Fruit fly (Drosophila melanogaster): ENCODE measurements around the gene GstD3.

The GstD3 gene

DNA sequence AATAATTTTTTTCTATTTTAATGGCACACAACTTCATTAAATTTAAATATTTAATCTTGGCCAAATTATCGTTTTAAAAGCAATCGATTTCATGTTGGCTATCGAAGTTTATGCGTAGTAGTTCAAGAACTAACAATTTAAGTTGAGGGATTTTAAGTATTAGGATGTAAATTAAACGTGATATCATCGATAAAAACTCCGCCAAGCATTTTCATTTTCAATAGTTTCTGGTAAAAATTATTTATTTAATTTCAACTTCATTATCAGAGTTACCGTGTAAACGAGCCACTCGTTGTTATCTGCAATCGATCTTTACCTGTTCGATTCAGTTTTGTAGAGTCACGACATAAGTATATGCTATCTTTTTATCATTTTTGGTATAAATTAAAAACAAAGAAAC lies 30.1 kb downstream of the GstD3 start (continued):
- TF ChIP-seq Ptx1 (GFP tag; IDR thresholded peaks at IDR 0.05) (peak; percentile 94), Abd-B (GFP tag; optimal IDR thresholded peaks at IDR 0.05) (peak; percentile 94), ham (GFP tag; IDR thresholded peaks at IDR 0.05) (peak; percentile 57; the same call in 1 of the 2 replicates), HLH4C (GFP tag; IDR thresholded peaks at IDR 0.05; ENCODE audit: partially characterized antibody) (0 out of 3 replicates have a peak, but pooled peaks have one; percentile 40), schlank (tag; optimal IDR thresholded peaks at IDR 0.05) (peak; percentile 94), CG31388 (GFP tag; optimal IDR thresholded peaks at IDR 0.05) (peak; percentile 97), CG32767 (GFP tag; IDR thresholded peaks at IDR 0.05) (peak; percentile 93), bsh (GFP tag; optimal IDR thresholded peaks at IDR 0.05) (peak; percentile 79 to 99), E2f2 (GFP tag; IDR thresholded peaks at IDR 0.05) (peak; percentile 85), CG10543 (GFP tag; optimal IDR thresholded peaks at IDR 0.05) (peak; percentile 100), CG11093 (GFP tag; IDR thresholded peaks at IDR 0.05) (peak; percentile 84), CG10654 (GFP tag; optimal IDR thresholded peaks at IDR 0.05) (peak; percentile 97), tll (GFP tag; optimal IDR thresholded peaks at IDR 0.05) (peak in 1 of 2 experiments; percentile 76), D19A (tag; optimal IDR thresholded peaks at IDR 0.05) (peak; percentile 99), CG5245 (GFP tag; optimal IDR thresholded peaks at IDR 0.05) (peak; percentile 94), Hr39 (optimal IDR thresholded peaks at IDR 0.05) (no peak), Deaf1 (tag; optimal IDR thresholded peaks at IDR 0.05) (peak; percentile 91), lilli (GFP tag; optimal IDR thresholded peaks at IDR 0.05) (peak; percentile 96), Dad (GFP tag; optimal IDR thresholded peaks at IDR 0.05) (peak; percentile 94), Atf3 (GFP tag; optimal IDR thresholded peaks at IDR 0.05) (peak; percentile 92), bigmax (GFP tag; optimal IDR thresholded peaks at IDR 0.05) (peak; percentile 74), ken (GFP tag; IDR thresholded peaks at IDR 0.05) (peak; percentile 96), Jarid2 (GFP tag; optimal IDR thresholded peaks at IDR 0.05) (peak; percentile 79), onecut (GFP tag; IDR thresholded peaks at IDR 0.05) (peak; percentile 97), Hr3 (GFP tag; optimal IDR thresholded peaks at IDR 0.05) (peak; percentile 91), slp2 (GFP tag; optimal IDR thresholded peaks at IDR 0.05) (peak; percentile 93), zfh2 (GFP tag; optimal IDR thresholded peaks at IDR 0.05) (peak; percentile 87), gsb-n (tag; optimal IDR thresholded peaks at IDR 0.05) (peak; percentile 98), ttk (GFP tag; IDR thresholded peaks at IDR 0.05) (peak; percentile 93), CG4404 (GFP tag; IDR thresholded peaks at IDR 0.05) (peak; percentile 80), Tbp (GFP tag; optimal IDR thresholded peaks at IDR 0.05) (no peak), CG34224 (GFP tag; IDR thresholded peaks at IDR 0.05; ENCODE audit: partially characterized antibody) (peak; percentile 55; the same call in 1 of the 3 replicates), CoRest (tag; optimal IDR thresholded peaks at IDR 0.05) (peak; percentile 99), salm (tag; optimal IDR thresholded peaks at IDR 0.05) (peak; percentile 98), CG30403 (GFP tag; optimal IDR thresholded peaks at IDR 0.05) (peak; percentile 96), CG15073 (GFP tag; optimal IDR thresholded peaks at IDR 0.05) (peak; percentile 76), dati (GFP tag; IDR thresholded peaks at IDR 0.05) (peak; percentile 90), danr (GFP tag; IDR thresholded peaks at IDR 0.05) (peak; percentile 87; the same call in 1 of the 2 replicates), ap (GFP tag; IDR thresholded peaks at IDR 0.05) (peak; percentile 97), CG12236 (GFP tag; optimal IDR thresholded peaks at IDR 0.05) (peak; percentile 91), CG3847 (GFP tag; IDR thresholded peaks at IDR 0.05) (peak; percentile 94), Camta (GFP tag; optimal IDR thresholded peaks at IDR 0.05) (peak; percentile 96), wdn (GFP tag; IDR thresholded peaks at IDR 0.05) (peak; percentile 93), HLHmδ (GFP tag; optimal IDR thresholded peaks at IDR 0.05) (no peak), CG14710 (tag; optimal IDR thresholded peaks at IDR 0.05) (peak; percentile 98), Blimp-1 (GFP tag; optimal IDR thresholded peaks at IDR 0.05) (peak; percentile 97), Sry-δ (GFP tag; optimal IDR thresholded peaks at IDR 0.05) (peak; percentile 66), CG9215 (GFP tag; IDR thresholded peaks at IDR 0.05) (peak; percentile 80; the same call in 1 of the 2 replicates), pzg (GFP tag; optimal IDR thresholded peaks at IDR 0.05) (peak; percentile 46), CG8290 (GFP tag; optimal IDR thresholded peaks at IDR 0.05) (peak; percentile 96), CG8290 (tag; optimal IDR thresholded peaks at IDR 0.05) (peak; percentile 95 to 97), cato (GFP tag; optimal IDR thresholded peaks at IDR 0.05; ENCODE audit: borderline replicate concordance) (peak; percentile 94)
